Fruit fly (Drosophila melanogaster) whole organism, embryonic: ENCODE measurements around the gene mtsh.
A peak's percentile ranks its signal among the peaks of the same experiment; 100 is the strongest.

Source experiments
- CG11085 ChIP-seq: fragments of 200-800 bp; sonication (Bioruptor generic); IDR thresholded peaks from 2 replicates; pipeline ENCODE4 v1.3.6; 2022; ENCODE audit warnings: missing biosample characterization, missing genetic modification characterization
- CG1233 ChIP-seq: fragments of 200-800 bp; sonication (Bioruptor generic); optimal IDR thresholded peaks from 4 replicates; lab custom pipeline; 2018; ENCODE audit warnings: missing biosample characterization, mild to moderate bottlenecking, missing genetic modification characterization
- CG12744 ChIP-seq: fragments of 200-800 bp; sonication (Bioruptor generic); optimal IDR thresholded peaks from 2 replicates; lab custom pipeline; 2016; ENCODE audit warnings: missing biosample characterization, missing genetic modification characterization
- CG12942 ChIP-seq: fragments of 200-800 bp; sonication (Bioruptor generic); optimal IDR thresholded peaks from 3 replicates; lab custom pipeline; 2016; ENCODE audit warnings: missing biosample characterization, missing genetic modification characterization
- CG15601 ChIP-seq: fragments of 200-800 bp; sonication (Bioruptor generic); optimal IDR thresholded peaks from 3 replicates; lab custom pipeline; 2019; ENCODE audit warnings: missing biosample characterization, mild to moderate bottlenecking, missing genetic modification characterization, moderate library complexity
- CG17612 ChIP-seq: fragments of 200-800 bp; sonication (Bioruptor generic); IDR thresholded peaks from 2 replicates; pipeline ENCODE4 v1.3.6; 2022; ENCODE audit warnings: missing biosample characterization, missing genetic modification characterization
- CG18619 ChIP-seq: fragments of 200-800 bp; sonication (Bioruptor generic); optimal IDR thresholded peaks from 3 replicates; lab custom pipeline; 2017; ENCODE audit warnings: missing biosample characterization, mild to moderate bottlenecking, missing genetic modification characterization
- CG33213 ChIP-seq: fragments of 200-800 bp; sonication (Bioruptor generic); optimal IDR thresholded peaks from 3 replicates; lab custom pipeline; 2016; ENCODE audit warnings: missing biosample characterization, missing genetic modification characterization
- CG34224 ChIP-seq: fragments of 200-800 bp; sonication (Bioruptor generic); IDR thresholded peaks from 3 replicates; pipeline ENCODE4 v1.3.6; 2022; ENCODE audit warnings: missing biosample characterization, missing genetic modification characterization; ENCODE audit not compliant: partially characterized antibody
- CG4328 ChIP-seq: fragments of 200-800 bp; sonication (Bioruptor generic); optimal IDR thresholded peaks from 3 replicates; lab custom pipeline; 2017; ENCODE audit warnings: missing biosample characterization, missing genetic modification reagents, missing genetic modification characterization
- CG4730 ChIP-seq: fragments of 200-800 bp; sonication (Bioruptor generic); IDR thresholded peaks from 2 replicates; pipeline ENCODE4 v1.3.6; 2022; ENCODE audit warnings: missing biosample characterization, missing genetic modification characterization
- CG6765 ChIP-seq: fragments of 200-800 bp; sonication (Bioruptor generic); optimal IDR thresholded peaks from 3 replicates; lab custom pipeline; 2017; ENCODE audit warnings: missing biosample characterization, mild to moderate bottlenecking, missing genetic modification characterization
- CG6791 ChIP-seq: fragments of 200-800 bp; sonication (Bioruptor generic); IDR thresholded peaks from 3 replicates; pipeline ENCODE4 v1.3.6; 2022; ENCODE audit warnings: missing biosample characterization, missing genetic modification characterization; ENCODE audit not compliant: partially characterized antibody
- CG7745 ChIP-seq: fragments of 200-800 bp; sonication (Bioruptor generic); optimal IDR thresholded peaks from 2 replicates; lab custom pipeline; 2018; ENCODE audit warnings: missing biosample characterization, mild to moderate bottlenecking, missing genetic modification characterization, moderate library complexity
- CG7786 ChIP-seq: fragments of 200-800 bp; sonication (Bioruptor generic); optimal IDR thresholded peaks from 2 replicates; lab custom pipeline; 2016; ENCODE audit warnings: missing biosample characterization, missing genetic modification characterization
- CG7963 ChIP-seq: fragments of 200-800 bp; sonication (Bioruptor generic); IDR thresholded peaks from 3 replicates; pipeline ENCODE4 v1.3.6; 2022; ENCODE audit warnings: missing biosample characterization, missing genetic modification characterization; ENCODE audit not compliant: partially characterized antibody
- CG9797 ChIP-seq: fragments of 200-800 bp; sonication (Bioruptor generic); optimal IDR thresholded peaks from 3 replicates; lab custom pipeline; 2018; ENCODE audit warnings: missing biosample characterization, mild to moderate bottlenecking, missing genetic modification characterization
- CG9817 ChIP-seq: fragments of 200-800 bp; sonication (Bioruptor generic); optimal IDR thresholded peaks from 2 replicates; lab custom pipeline; 2018; ENCODE audit warnings: missing biosample characterization, mild to moderate bottlenecking, missing genetic modification characterization, moderate library complexity
- CG9932 ChIP-seq: fragments of 200-800 bp; sonication (Bioruptor generic); IDR thresholded peaks from 2 replicates; pipeline ENCODE4 v1.3.6; 2022; ENCODE audit warnings: missing biosample characterization, missing genetic modification characterization
- CHES-1-like ChIP-seq: fragments of 200-800 bp; sonication (Bioruptor generic); optimal IDR thresholded peaks from 2 replicates; lab custom pipeline; 2016; ENCODE audit warnings: missing biosample characterization, missing genetic modification characterization
- Chrac-16 ChIP-seq: fragments of 200-800 bp; sonication (Bioruptor generic); optimal IDR thresholded peaks from 3 replicates; lab custom pipeline; 2016; ENCODE audit warnings: missing biosample characterization, missing genetic modification characterization
- D19A ChIP-seq: fragments of 200-800 bp; optimal IDR thresholded peaks from 3 replicates; lab custom pipeline; 2019; ENCODE audit warnings: missing biosample characterization, mild to moderate bottlenecking, missing genetic modification characterization, moderate library complexity
- Fer1 ChIP-seq: fragments of 200-800 bp; sonication (Bioruptor generic); optimal IDR thresholded peaks from 2 replicates; lab custom pipeline; 2017; ENCODE audit warnings: missing biosample characterization, mild to moderate bottlenecking, missing genetic modification characterization
- Gug ChIP-seq: fragments of 200-800 bp; sonication (Bioruptor generic); IDR thresholded peaks from 4 replicates; pipeline ENCODE4 v1.3.6; 2022; ENCODE audit warnings: missing biosample characterization, missing genetic modification characterization
- HmgD ChIP-seq: fragments of 200-800 bp; sonication (Bioruptor generic); optimal IDR thresholded peaks from 3 replicates; lab custom pipeline; 2016; ENCODE audit warnings: missing biosample characterization, missing genetic modification characterization
- Jarid2 ChIP-seq: fragments of 200-800 bp; sonication (Bioruptor generic); optimal IDR thresholded peaks from 3 replicates; lab custom pipeline; 2017; ENCODE audit warnings: mild to moderate bottlenecking, missing biosample characterization, missing genetic modification reagents, missing genetic modification characterization
- MBD-R2 ChIP-seq: fragments of 200-800 bp; sonication (Bioruptor generic); IDR thresholded peaks from 2 replicates; pipeline ENCODE4 v1.3.6; 2022; ENCODE audit warnings: missing biosample characterization, missing genetic modification characterization
- MTF-1 ChIP-seq: fragments of 200-800 bp; sonication (Bioruptor generic); optimal IDR thresholded peaks from 2 replicates; lab custom pipeline; 2018; ENCODE audit warnings: missing biosample characterization, mild to moderate bottlenecking, missing genetic modification characterization, borderline replicate concordance
- Med ChIP-seq: fragments of 200-800 bp; sonication (Bioruptor generic); peaks from one replicate; lab custom pipeline; 2016; ENCODE audit warnings: missing biosample characterization, missing genetic modification characterization, mild to moderate bottlenecking, inconsistent platforms, moderate library complexity
- NFAT ChIP-seq: fragments of 200-800 bp; sonication (Bioruptor generic); IDR thresholded peaks from 2 replicates; pipeline ENCODE4 v1.3.6; 2022; ENCODE audit warnings: missing biosample characterization, missing genetic modification characterization
- Nf-YC ChIP-seq: fragments of 200-800 bp; optimal IDR thresholded peaks from 3 replicates; lab custom pipeline; 2019; ENCODE audit warnings: missing biosample characterization, mild to moderate bottlenecking, missing genetic modification characterization, moderate library complexity
- Optix ChIP-seq: fragments of 200-800 bp; sonication (Bioruptor generic); IDR thresholded peaks from 3 replicates; pipeline ENCODE4 v1.3.6; 2022; ENCODE audit warnings: missing biosample characterization, missing genetic modification characterization
- al ChIP-seq: fragments of 200-800 bp; sonication (Bioruptor generic); IDR thresholded peaks from 2 replicates; pipeline ENCODE4 v1.3.6; 2022; ENCODE audit warnings: missing biosample characterization, missing genetic modification characterization
- amos ChIP-seq: fragments of 200-800 bp; sonication (Bioruptor generic); IDR thresholded peaks from 2 replicates; pipeline ENCODE4 v1.3.6; 2022; ENCODE audit warnings: missing biosample characterization, missing genetic modification characterization; ENCODE audit not compliant: partially characterized antibody
- br ChIP-seq: fragments of >200 bp; optimal IDR thresholded peaks from 2 replicates; lab custom pipeline; 2017
- crc ChIP-seq: fragments of 200-800 bp; sonication (Bioruptor generic); optimal IDR thresholded peaks from 2 replicates; lab custom pipeline; 2016; ENCODE audit warnings: missing biosample characterization, missing genetic modification characterization
- crp ChIP-seq, 2 experiments: fragments of 200-800 bp; sonication (Bioruptor generic); optimal IDR thresholded peaks; 2 replicates in 1 of 2; 3 replicates in 1 of 2; lab custom pipeline; 2017; ENCODE audit warnings: missing biosample characterization in 2 of 2, missing genetic modification characterization in 2 of 2, mild to moderate bottlenecking in 1 of 2, moderate library complexity in 1 of 2
- cwo ChIP-seq: fragments of 200-800 bp; sonication (Bioruptor generic); optimal IDR thresholded peaks from 3 replicates; lab custom pipeline; 2017; ENCODE audit warnings: missing biosample characterization, missing genetic modification characterization, mild to moderate bottlenecking, moderate library complexity, missing genetic modification reagents
- dmrt99B ChIP-seq: fragments of 200-800 bp; sonication (Bioruptor generic); optimal IDR thresholded peaks from 2 replicates; lab custom pipeline; 2018; ENCODE audit warnings: missing biosample characterization, mild to moderate bottlenecking, missing genetic modification characterization, moderate library complexity
- esg ChIP-seq: fragments of 200-800 bp; sonication (Bioruptor generic); conservative IDR thresholded peaks from 2 replicates; pipeline ENCODE4 v1.3.6; 2022; ENCODE audit warnings: missing biosample characterization, missing genetic modification characterization
- fru ChIP-seq: fragments of >200 bp; optimal IDR thresholded peaks from 2 replicates; lab custom pipeline; 2017
- gro ChIP-seq: fragments of 200-800 bp; sonication (Bioruptor generic); optimal IDR thresholded peaks from 2 replicates; lab custom pipeline; 2016; ENCODE audit warnings: missing biosample characterization, missing genetic modification characterization
- org-1 ChIP-seq: fragments of 200-800 bp; sonication (Bioruptor generic); optimal IDR thresholded peaks from 2 replicates; lab custom pipeline; 2017; ENCODE audit warnings: missing biosample characterization, missing genetic modification characterization
- ro ChIP-seq: fragments of 200-800 bp; sonication (Bioruptor generic); IDR thresholded peaks from 2 replicates; pipeline ENCODE4 v1.3.6; 2022; ENCODE audit warnings: missing biosample characterization, missing genetic modification characterization
- row ChIP-seq: fragments of 200-800 bp; sonication (Bioruptor generic); IDR thresholded peaks from 3 replicates; pipeline ENCODE4 v1.3.6; 2022; ENCODE audit warnings: missing biosample characterization, missing genetic modification characterization
- sens ChIP-seq: fragments of 200-800 bp; sonication (Bioruptor generic); peaks from one replicate; lab custom pipeline; 2016; ENCODE audit warnings: missing biosample characterization, missing genetic modification characterization
- sim ChIP-seq: fragments of 200-800 bp; sonication (Bioruptor generic); IDR thresholded peaks from 2 replicates; pipeline ENCODE4 v1.3.6; 2022; ENCODE audit warnings: missing biosample characterization, missing genetic modification characterization
- sqz ChIP-seq: fragments of 200-800 bp; sonication (Bioruptor generic); optimal IDR thresholded peaks from 3 replicates; lab custom pipeline; 2018; ENCODE audit warnings: missing biosample characterization, mild to moderate bottlenecking, missing genetic modification characterization
- wek ChIP-seq: fragments of 200-800 bp; sonication (Bioruptor generic); optimal IDR thresholded peaks from 3 replicates; lab custom pipeline; 2018; ENCODE audit warnings: missing biosample characterization, mild to moderate bottlenecking, missing genetic modification characterization, moderate library complexity
- zen ChIP-seq: fragments of 200-800 bp; sonication (Bioruptor generic); optimal IDR thresholded peaks from 3 replicates; lab custom pipeline; 2018; ENCODE audit warnings: missing biosample characterization, mild to moderate bottlenecking, missing genetic modification characterization, moderate library complexity

Gene mtsh

dm6 chr2L:8311091-8311490 is 8.6 kb downstream of the mtsh start, which contains the start of the genes CG7810 and CG7806 (continued):
- peak; percentile 99 for TF ChIP-seq sens (GFP tag; lab: Kevin White, UChicago)
- TF ChIP-seq D19A (tag; lab: Kevin White, UChicago) = peak; percentile 78
- peak; percentile 83 for TF ChIP-seq al
- TF ChIP-seq MBD-R2 (GFP tag; lab: Robert Waterston, UW) = peak; percentile 97
- peak; percentile 80 for TF ChIP-seq CG1233 (GFP tag; lab: Kevin White, UChicago)
- peak; percentile 67; the same call in 3 of the 4 replicates for TF ChIP-seq Gug (GFP tag; lab: Robert Waterston, UW)
- TF ChIP-seq CG7786 (GFP tag; lab: Kevin White, UChicago) = peak; percentile 86
- peak; percentile 80 for TF ChIP-seq CG12942 (GFP tag; lab: Kevin White, UChicago)
- peak; percentile 90 for TF ChIP-seq Fer1 (GFP tag; lab: Kevin White, UChicago)
- TF ChIP-seq crp (GFP tag; optimal IDR thresholded peaks at IDR 0.05; lab: Kevin White, UChicago) = peak in 1 of 2 experiments; percentile 64
- peak; percentile 79 for TF ChIP-seq Optix
- peak; percentile 69 for TF ChIP-seq CG11085 (GFP tag; lab: Robert Waterston, UW)
- TF ChIP-seq CG15601 = peak; percentile 88
- peak; percentile 70; the same call in 1 of the 2 replicates for TF ChIP-seq NFAT (GFP tag; lab: Robert Waterston, UW)
- TF ChIP-seq Nf-YC (tag; lab: Kevin White, UChicago) = peak; percentile 78
- 0 out of 3 replicates have a peak, but pooled peaks have one; percentile 5 for TF ChIP-seq CG6791 (GFP tag; lab: Robert Waterston, UW)
- TF ChIP-seq Med (GFP tag; lab: Kevin White, UChicago) = peak; percentile 98
- TF ChIP-seq CHES-1-like = peak; percentile 94
- TF ChIP-seq CG4730 = peak; percentile 74
- TF ChIP-seq CG7745 (tag; lab: Kevin White, UChicago) = peak; percentile 39
- peak; percentile 89 for TF ChIP-seq Chrac-16 (GFP tag; lab: Kevin White, UChicago)
- TF ChIP-seq cwo (GFP tag; lab: Kevin White, UChicago) = peak; percentile 74
- TF ChIP-seq dmrt99B (tag; lab: Kevin White, UChicago) = no peak
- peak; percentile 82 for TF ChIP-seq crc (GFP tag; lab: Kevin White, UChicago)
- peak; percentile 72 for TF ChIP-seq CG33213 (GFP tag; lab: Kevin White, UChicago)
- peak; percentile 82 for TF ChIP-seq CG6765 (GFP tag; lab: Kevin White, UChicago)
- no peak for TF ChIP-seq amos
- TF ChIP-seq org-1 (GFP tag; lab: Kevin White, UChicago) = peak; percentile 82
- TF ChIP-seq gro = peak; percentile 73
- TF ChIP-seq CG34224 (GFP tag; lab: Robert Waterston, UW) = peak; percentile 47; the same call in 1 of the 3 replicates
- TF ChIP-seq CG4328 (GFP tag; lab: Kevin White, UChicago) = peak; percentile 77
- peak; percentile 87 for TF ChIP-seq CG9817 (tag; lab: Kevin White, UChicago)
- peak; percentile 28 for TF ChIP-seq HmgD (GFP tag; lab: Kevin White, UChicago)
- TF ChIP-seq row (GFP tag; lab: Robert Waterston, UW) = peak; percentile 97
- no peak for TF ChIP-seq br (lab: Kevin White, UChicago)
- TF ChIP-seq sqz (GFP tag; lab: Kevin White, UChicago) = no peak
- peak; percentile 92 for TF ChIP-seq esg (GFP tag; lab: Robert Waterston, UW)
- peak; percentile 53 for TF ChIP-seq MTF-1 (GFP tag; lab: Kevin White, UChicago)
- TF ChIP-seq CG17612 = peak; percentile 42; the same call in 1 of the 2 replicates
- TF ChIP-seq CG7963 (GFP tag; lab: Robert Waterston, UW) = no peak
- TF ChIP-seq Jarid2 (GFP tag; lab: Kevin White, UChicago) = peak; percentile 28
- TF ChIP-seq CG9932 (GFP tag; lab: Robert Waterston, UW) = peak; percentile 89
- peak; percentile 87 for TF ChIP-seq zen (tag; lab: Kevin White, UChicago)
- peak; percentile 36 for TF ChIP-seq CG9797 (GFP tag; lab: Kevin White, UChicago)
- TF ChIP-seq ro (GFP tag; lab: Robert Waterston, UW) = peak; percentile 30; the same call in 1 of the 2 replicates
- peak; percentile 88 for TF ChIP-seq sim
- TF ChIP-seq fru = no peak
- TF ChIP-seq CG18619 (GFP tag; lab: Kevin White, UChicago) = peak; percentile 84
- TF ChIP-seq wek (GFP tag; lab: Kevin White, UChicago) = peak; percentile 60
- TF ChIP-seq CG12744 = peak; percentile 89
